Worm (Caenorhabditis elegans) whole organism, L4 larva: ENCODE results near the gene F40F11.3.

Source experiments
- D1046.2 ChIP-seq: fragments of 200-800 bp; sonication (Bioruptor generic); IDR thresholded peaks from 2 replicates; pipeline ENCODE4 v1.3.6; 2022; ENCODE audit warnings: missing genetic modification characterization, missing compliant biosample characterization
- F10B5.3 ChIP-seq: sonication (generic microtip); optimal IDR thresholded peaks from 2 replicates; lab custom pipeline; 2016; ENCODE audit warnings: mild to moderate bottlenecking, missing genetic modification characterization, missing compliant biosample characterization
- F49E8.2 ChIP-seq: sonication (generic microtip); optimal IDR thresholded peaks from 2 replicates; lab custom pipeline; 2016; ENCODE audit warnings: missing compliant biosample characterization, mild to moderate bottlenecking, missing genetic modification characterization, borderline replicate concordance
- R02D3.7 ChIP-seq: fragments of 150-350 bp; sonication (generic microtip); optimal IDR thresholded peaks from 3 replicates; lab custom pipeline; 2014; ENCODE audit warnings: missing biosample characterization, missing genetic modification characterization
- T20F7.1 ChIP-seq: fragments of 200-800 bp; sonication (Bioruptor generic); optimal IDR thresholded peaks from 2 replicates; lab custom pipeline; 2018; ENCODE audit warnings: mild to moderate bottlenecking, missing genetic modification characterization, missing compliant biosample characterization
- T26A8.4 ChIP-seq: fragments of 200-800 bp; sonication (Bioruptor generic); IDR thresholded peaks from 2 replicates; pipeline ENCODE4 v1.3.6; 2022; ENCODE audit warnings: missing genetic modification characterization, missing compliant biosample characterization
- ZK337.2 ChIP-seq: fragments of 200-800 bp; sonication (Bioruptor generic); IDR thresholded peaks from 2 replicates; pipeline ENCODE4 v1.3.6; 2022; ENCODE audit warnings: missing genetic modification reagents, missing genetic modification characterization, missing compliant biosample characterization
- aha-1 ChIP-seq: fragments of 150-350 bp; peaks from one replicate; lab custom pipeline; 2014; ENCODE audit warnings: missing biosample characterization, missing genetic modification characterization
- aly-2 ChIP-seq: sonication (generic microtip); optimal IDR thresholded peaks from 2 replicates; lab custom pipeline; 2018; ENCODE audit warnings: missing biosample characterization, missing genetic modification characterization
- ama-1 ChIP-seq: fragments of 150-350 bp; optimal IDR thresholded peaks from 2 replicates; lab custom pipeline; 2014; ENCODE audit warnings: inconsistent platforms, mixed read lengths
- ceh-20 ChIP-seq: fragments of 200-800 bp; sonication (Bioruptor generic); IDR thresholded peaks from 2 replicates; pipeline ENCODE4 v1.3.6; 2022; ENCODE audit warnings: missing genetic modification reagents, missing genetic modification characterization, missing compliant biosample characterization
- ceh-28 ChIP-seq: fragments of 150-350 bp; optimal IDR thresholded peaks from 2 replicates; lab custom pipeline; 2014; ENCODE audit warnings: missing biosample characterization, missing genetic modification reagents, missing genetic modification characterization
- ceh-32 ChIP-seq: sonication (generic microtip); optimal IDR thresholded peaks from 2 replicates; lab custom pipeline; 2016; ENCODE audit warnings: mild to moderate bottlenecking, missing genetic modification characterization, missing compliant biosample characterization; ENCODE audit not compliant: poor library complexity
- ceh-62 ChIP-seq: sonication (generic microtip); optimal IDR thresholded peaks from 2 replicates; lab custom pipeline; 2017; ENCODE audit warnings: missing biosample characterization, missing genetic modification characterization
- ces-1 ChIP-seq: fragments of 150-350 bp; sonication (generic microtip); optimal IDR thresholded peaks from 4 replicates; lab custom pipeline; 2014; ENCODE audit warnings: missing biosample characterization, missing genetic modification reagents, missing genetic modification characterization
- ctbp-1 ChIP-seq: fragments of 200-800 bp; sonication (Bioruptor generic); IDR thresholded peaks from 2 replicates; pipeline ENCODE4 v1.3.6; 2022; ENCODE audit warnings: missing genetic modification reagents, missing genetic modification characterization, missing compliant biosample characterization
- daf-12 ChIP-seq: fragments of 150-350 bp; optimal IDR thresholded peaks from 2 replicates; lab custom pipeline; 2014; ENCODE audit warnings: missing biosample characterization, missing genetic modification reagents, missing genetic modification characterization
- daf-16 ChIP-seq, 3 experiments: sonication (generic microtip); optimal IDR thresholded peaks; 2 replicates each; lab custom pipeline; 2016 to 2017; ENCODE audit warnings: missing genetic modification characterization in 3 of 3, missing genetic modification reagents in 3 of 3, mild to moderate bottlenecking in 2 of 3, missing compliant biosample characterization in 2 of 3, missing biosample characterization in 1 of 3, moderate library complexity in 1 of 3
- daf-8 ChIP-seq: fragments of 200-800 bp; sonication (Bioruptor generic); IDR thresholded peaks from 2 replicates; pipeline ENCODE4 v1.3.6; 2022; ENCODE audit warnings: missing genetic modification characterization, missing compliant biosample characterization
- dve-1 ChIP-seq: sonication (generic microtip); optimal IDR thresholded peaks from 2 replicates; lab custom pipeline; 2017; ENCODE audit warnings: antibody characterized with exemption, mild to moderate bottlenecking, missing genetic modification characterization, missing compliant biosample characterization; ENCODE audit not compliant: insufficient read depth
- egl-43 ChIP-seq: fragments of 200-800 bp; sonication (Bioruptor generic); IDR thresholded peaks from 2 replicates; pipeline ENCODE4 v1.3.6; 2022; ENCODE audit warnings: missing genetic modification reagents, missing genetic modification characterization, missing compliant biosample characterization
- fkh-10 ChIP-seq: fragments of 150-350 bp; optimal IDR thresholded peaks from 2 replicates; lab custom pipeline; 2014; ENCODE audit warnings: missing biosample characterization, missing genetic modification reagents, missing genetic modification characterization
- gei-8 ChIP-seq: fragments of 200-800 bp; sonication (Bioruptor generic); optimal IDR thresholded peaks from 2 replicates; lab custom pipeline; 2018; ENCODE audit warnings: mild to moderate bottlenecking, missing genetic modification characterization, missing compliant biosample characterization
- hlh-30 ChIP-seq: sonication (generic microtip); optimal IDR thresholded peaks from 2 replicates; lab custom pipeline; 2017; ENCODE audit warnings: antibody characterized with exemption, mild to moderate bottlenecking, missing genetic modification characterization, missing compliant biosample characterization; ENCODE audit not compliant: insufficient read depth
- jun-1 ChIP-seq: fragments of 150-350 bp; optimal IDR thresholded peaks from 2 replicates; lab custom pipeline; 2014; ENCODE audit warnings: missing biosample characterization, missing genetic modification reagents, missing genetic modification characterization
- lin-15B ChIP-seq: fragments of 150-350 bp; sonication (generic microtip); optimal IDR thresholded peaks from 3 replicates; lab custom pipeline; 2014; ENCODE audit warnings: missing biosample characterization, missing genetic modification characterization
- lin-38 ChIP-seq: fragments of 200-800 bp; sonication (Bioruptor generic); IDR thresholded peaks from 2 replicates; pipeline ENCODE4 v1.3.6; 2022; ENCODE audit warnings: missing genetic modification reagents, missing genetic modification characterization, missing compliant biosample characterization
- lin-39 ChIP-seq: fragments of 150-350 bp; optimal IDR thresholded peaks from 2 replicates; lab custom pipeline; 2014; ENCODE audit warnings: missing biosample characterization, missing genetic modification reagents, missing genetic modification characterization
- lir-3 ChIP-seq: sonication (generic microtip); optimal IDR thresholded peaks from 2 replicates; lab custom pipeline; 2016; ENCODE audit warnings: mild to moderate bottlenecking, missing genetic modification characterization, missing compliant biosample characterization
- lsy-2 ChIP-seq, 2 experiments: fragments of 150-350 bp in 1 of 2; sonication (generic microtip) in 1 of 2; optimal IDR thresholded peaks; 2 replicates each; lab custom pipeline; 2014 to 2017; ENCODE audit warnings: missing biosample characterization in 2 of 2, missing genetic modification characterization in 2 of 2
- mdt-29 ChIP-seq: fragments of 200-800 bp; sonication (Bioruptor generic); IDR thresholded peaks from 2 replicates; pipeline ENCODE4 v1.3.6; 2022; ENCODE audit warnings: missing genetic modification reagents, missing genetic modification characterization, missing compliant biosample characterization
- nhr-102 ChIP-seq: sonication (generic microtip); optimal IDR thresholded peaks from 2 replicates; lab custom pipeline; 2016; ENCODE audit warnings: mild to moderate bottlenecking, missing genetic modification characterization, moderate library complexity, missing compliant biosample characterization
- nhr-11 ChIP-seq: fragments of 150-350 bp; optimal IDR thresholded peaks from 2 replicates; lab custom pipeline; 2014; ENCODE audit warnings: missing biosample characterization, missing genetic modification characterization
- nhr-28 ChIP-seq: fragments of 150-350 bp; optimal IDR thresholded peaks from 2 replicates; lab custom pipeline; 2014; ENCODE audit warnings: missing biosample characterization, missing genetic modification characterization
- nhr-6 ChIP-seq: fragments of 150-350 bp; optimal IDR thresholded peaks from 2 replicates; lab custom pipeline; 2014; ENCODE audit warnings: missing biosample characterization, missing genetic modification characterization
- php-3 ChIP-seq: fragments of 200-800 bp; sonication (Bioruptor generic); IDR thresholded peaks from 2 replicates; pipeline ENCODE4 v1.3.6; 2022; ENCODE audit warnings: missing genetic modification reagents, missing genetic modification characterization, missing compliant biosample characterization
- sdz-12 ChIP-seq: fragments of 200-800 bp; sonication (Bioruptor generic); optimal IDR thresholded peaks from 2 replicates; lab custom pipeline; 2018; ENCODE audit warnings: mild to moderate bottlenecking, missing genetic modification characterization, missing compliant biosample characterization
- snpc-1.2 ChIP-seq: fragments of 200-800 bp; sonication (Bioruptor generic); IDR thresholded peaks from 2 replicates; pipeline ENCODE4 v1.3.6; 2022; ENCODE audit warnings: missing genetic modification reagents, missing genetic modification characterization, missing compliant biosample characterization
- tra-1 ChIP-seq: fragments of 200-800 bp; sonication (Bioruptor generic); IDR thresholded peaks from 2 replicates; pipeline ENCODE4 v1.3.6; 2022; ENCODE audit warnings: missing genetic modification reagents, missing genetic modification characterization, missing compliant biosample characterization
- unc-130 ChIP-seq: sonication (generic microtip); optimal IDR thresholded peaks from 2 replicates; lab custom pipeline; 2016; ENCODE audit warnings: missing genetic modification reagents, missing genetic modification characterization, missing compliant biosample characterization
- unc-62 ChIP-seq, 3 experiments: fragments of 150-350 bp in 1 of 3; sonication (generic microtip); optimal IDR thresholded peaks in 2 of 3; peaks in 1 of 3; 1 replicate in 1 of 3; 2 replicates in 2 of 3; lab custom pipeline; 2014 to 2017; ENCODE audit warnings: missing biosample characterization in 3 of 3, missing genetic modification characterization in 3 of 3, missing genetic modification reagents in 3 of 3, missing genotype in 1 of 3
- vab-7 ChIP-seq: fragments of 200-800 bp; sonication (Bioruptor generic); IDR thresholded peaks from 2 replicates; pipeline ENCODE4 v1.3.6; 2022; ENCODE audit warnings: missing genetic modification reagents, missing genetic modification characterization, missing compliant biosample characterization
- zag-1 ChIP-seq: fragments of 150-350 bp; optimal IDR thresholded peaks from 2 replicates; lab custom pipeline; 2014; ENCODE audit warnings: missing biosample characterization, missing genetic modification characterization
- zfp-2 ChIP-seq: sonication (generic microtip); optimal IDR thresholded peaks from 2 replicates; lab custom pipeline; 2016; ENCODE audit warnings: mild to moderate bottlenecking, missing genetic modification characterization, missing compliant biosample characterization
- zip-11 ChIP-seq: fragments of 200-800 bp; sonication (Bioruptor generic); IDR thresholded peaks from 2 replicates; pipeline ENCODE4 v1.3.6; 2022; ENCODE audit warnings: missing genetic modification characterization, missing compliant biosample characterization
- zip-2 ChIP-seq: fragments of 150-350 bp; optimal IDR thresholded peaks from 2 replicates; lab custom pipeline; 2014; ENCODE audit warnings: missing biosample characterization, missing genetic modification characterization
- ztf-7 ChIP-seq: fragments of 150-350 bp; optimal IDR thresholded peaks from 2 replicates; lab custom pipeline; 2014; ENCODE audit warnings: missing biosample characterization, missing genetic modification characterization

The F40F11.3 gene

DNA sequence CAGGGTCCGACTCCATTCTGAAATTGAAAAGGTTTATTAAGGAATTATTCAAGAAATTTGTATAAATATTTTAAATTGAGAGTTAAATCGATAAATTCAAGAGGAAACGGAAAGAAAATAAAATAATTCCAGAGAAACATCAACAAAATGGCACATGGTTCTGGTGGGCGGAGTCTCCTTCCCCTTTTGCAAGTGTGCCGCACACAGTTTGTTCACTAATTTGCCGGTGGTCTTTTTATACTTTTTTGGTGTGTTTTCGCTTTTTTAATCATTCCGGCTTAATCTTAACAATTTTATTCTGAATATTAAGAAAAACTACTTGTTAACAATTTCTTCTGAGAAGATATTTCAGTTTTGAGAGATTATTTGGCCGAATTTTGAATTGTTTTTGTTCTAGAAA is 11.1 kb upstream of the F40F11.3 start, which contains the start of the genes ragc-1 and Y24F12A.1 (continued):
- TF ChIP-seq daf-16 (GFP tag; optimal IDR thresholded peaks at IDR 0.05; lab: Kevin White, UChicago), result no peak
- peak; percentile 57 for TF ChIP-seq daf-16 (tag; optimal IDR thresholded peaks at IDR 0.05; lab: Kevin White, UChicago)
- peak in 1 of 2 experiments; percentile 72 for TF ChIP-seq lsy-2 (tag; optimal IDR thresholded peaks at IDR 0.05; lab: Kevin White, UChicago)

DNA sequence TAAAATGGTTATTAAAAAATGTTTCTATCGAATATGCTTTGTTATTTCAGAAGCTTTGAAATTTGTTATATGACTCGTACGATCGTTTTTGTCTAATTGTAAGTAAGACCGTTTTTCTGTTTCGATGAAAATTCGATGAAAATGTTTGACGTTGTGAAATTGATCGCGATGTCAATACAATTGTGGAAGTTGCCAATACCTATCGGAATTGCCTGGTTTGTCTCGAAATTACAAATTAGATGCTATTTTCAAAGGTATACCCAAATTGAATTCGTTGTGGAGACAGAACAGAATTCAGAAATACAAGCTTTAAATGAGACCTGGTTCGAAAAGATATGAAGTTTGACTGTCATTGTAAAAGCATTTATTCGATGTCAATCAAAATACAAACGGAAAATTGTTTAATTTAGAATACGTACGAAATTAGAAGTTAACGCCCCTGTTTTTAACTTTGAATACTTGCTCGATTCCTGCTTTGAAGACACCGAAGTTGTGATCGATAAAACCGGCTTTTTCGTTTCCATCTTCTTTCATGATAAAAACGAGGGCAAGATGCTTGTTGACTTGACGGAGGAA is 9.6 kb upstream of the F40F11.3 start:
- no peak for TF ChIP-seq egl-43
- TF ChIP-seq snpc-1.2 (GFP tag; lab: Robert Waterston, UW), result peak; percentile 40; the same call in 1 of the 2 replicates
- no peak for TF ChIP-seq nhr-28 (tag; lab: Kevin White, UChicago)
- no peak for TF ChIP-seq ctbp-1 (GFP tag; lab: Robert Waterston, UW)
- no peak for TF ChIP-seq ceh-62
- no peak for TF ChIP-seq jun-1
- no peak for TF ChIP-seq ces-1
- TF ChIP-seq daf-12 (tag; lab: Kevin White, UChicago), result no peak
- no peak for TF ChIP-seq T20F7.1 (GFP tag; lab: Kevin White, UChicago)
- TF ChIP-seq hlh-30 (tag; lab: Kevin White, UChicago), result no peak
- TF ChIP-seq T26A8.4 (GFP tag; lab: Robert Waterston, UW), result no peak
- TF ChIP-seq lin-38, result peak; percentile 47
- TF ChIP-seq R02D3.7, result no peak
- TF ChIP-seq lin-15B (tag; lab: Kevin White, UChicago), result no peak
- no peak for TF ChIP-seq nhr-11 (tag; lab: Kevin White, UChicago)
- no peak for TF ChIP-seq zip-11
- no peak for TF ChIP-seq lir-3 (tag; lab: Kevin White, UChicago)
- no peak for TF ChIP-seq ZK337.2 (GFP tag; lab: Robert Waterston, UW)
- TF ChIP-seq nhr-6 (tag; lab: Kevin White, UChicago), result no peak
- TF ChIP-seq aha-1 (tag; lab: Kevin White, UChicago), result peak; percentile 13
- no peak for TF ChIP-seq zag-1
- no peak for TF ChIP-seq F10B5.3 (tag; lab: Kevin White, UChicago)
- no peak for TF ChIP-seq php-3 (GFP tag; lab: Robert Waterston, UW)
- no peak for TF ChIP-seq lin-39 (tag; lab: Kevin White, UChicago)
- TF ChIP-seq unc-62 (GFP tag; optimal IDR thresholded peaks at IDR 0.05 in 1 of 2; lab: Kevin White, UChicago), result peak in 1 of 2 experiments; percentile 96
- TF ChIP-seq unc-62 (tag; optimal IDR thresholded peaks at IDR 0.05; lab: Kevin White, UChicago), result no peak
- no peak for TF ChIP-seq unc-130 (GFP tag; lab: Kevin White, UChicago)
- TF ChIP-seq ceh-32 (tag; lab: Kevin White, UChicago), result no peak
- TF ChIP-seq aly-2 (tag; lab: Kevin White, UChicago), result no peak
- TF ChIP-seq F49E8.2 (tag; lab: Kevin White, UChicago), result peak; percentile 6
- no peak for TF ChIP-seq D1046.2 (GFP tag; lab: Robert Waterston, UW)
- TF ChIP-seq vab-7 (GFP tag; lab: Robert Waterston, UW), result no peak
- no peak for TF ChIP-seq nhr-102 (tag; lab: Kevin White, UChicago)
- TF ChIP-seq daf-16 (GFP tag; optimal IDR thresholded peaks at IDR 0.05; lab: Kevin White, UChicago), result no peak
- peak; percentile 21 for TF ChIP-seq daf-16 (tag; optimal IDR thresholded peaks at IDR 0.05; lab: Kevin White, UChicago)
- TF ChIP-seq ceh-28 (tag; lab: Kevin White, UChicago), result no peak
- no peak for TF ChIP-seq gei-8 (GFP tag; lab: Kevin White, UChicago)
- TF ChIP-seq mdt-29 (GFP tag; lab: Robert Waterston, UW), result no peak
- TF ChIP-seq zfp-2, result no peak
- TF ChIP-seq dve-1 (tag; lab: Kevin White, UChicago), result no peak
- TF ChIP-seq zip-2, result no peak
- no peak for TF ChIP-seq ztf-7 (tag; lab: Kevin White, UChicago)
- no peak for TF ChIP-seq tra-1 (GFP tag; lab: Robert Waterston, UW)
- no peak for TF ChIP-seq daf-8 (GFP tag; lab: Robert Waterston, UW)
- TF ChIP-seq fkh-10 (GFP tag; lab: Kevin White, UChicago), result no peak
- TF ChIP-seq ama-1 (lab: Kevin White, UChicago), result no peak
- no peak for TF ChIP-seq sdz-12 (GFP tag; lab: Kevin White, UChicago)
- no peak for TF ChIP-seq ceh-20 (GFP tag; lab: Robert Waterston, UW)
- TF ChIP-seq, all 104 proteins: peak for 6
